Fruit fly (Drosophila melanogaster) whole organism, wandering third instar larva: Measurements from ENCODE around the gene CG11404.

Experiments
- CrebA ChIP-seq: fragments of 200-800 bp; sonication (Bioruptor generic); optimal IDR thresholded peaks from 2 replicates; lab custom pipeline; 2016; ENCODE audit warnings: missing biosample characterization, mild to moderate bottlenecking, missing genetic modification characterization, borderline replicate concordance
- Dfd ChIP-seq: fragments of >200 bp; optimal IDR thresholded peaks from 2 replicates; lab custom pipeline; 2017; ENCODE audit warnings: missing biosample characterization, missing genetic modification characterization

DNA sequence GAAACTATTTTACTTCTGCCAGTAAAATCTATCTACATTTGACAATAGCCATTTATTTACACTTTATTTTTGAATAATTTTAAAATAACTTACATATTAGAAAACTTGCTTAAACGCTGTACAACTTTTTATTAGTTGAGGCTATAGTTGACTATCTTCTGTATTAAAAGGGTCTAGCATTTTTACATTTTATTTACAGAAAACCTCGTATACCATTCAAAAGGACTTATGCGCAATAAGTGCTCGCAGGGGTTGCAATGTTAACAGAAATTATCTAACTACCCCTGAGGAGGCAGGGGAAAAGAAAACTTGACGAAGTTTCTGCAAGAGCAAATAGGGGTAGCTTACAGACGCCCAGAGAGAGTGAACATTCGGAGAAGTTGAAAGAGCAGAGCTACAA, 24.0 kb downstream of the CG11404 start:
- TF ChIP-seq CrebA (GFP tag; lab: Kevin White, UChicago) = no peak
- TF ChIP-seq Dfd (GFP tag; lab: Kevin White, UChicago) = no peak
